Fruit fly (Drosophila melanogaster): ENCODE results near the gene CG43318.
A peak's percentile ranks its signal among the peaks of the same experiment; 100 is the strongest.

CG43318 gene

DNA sequence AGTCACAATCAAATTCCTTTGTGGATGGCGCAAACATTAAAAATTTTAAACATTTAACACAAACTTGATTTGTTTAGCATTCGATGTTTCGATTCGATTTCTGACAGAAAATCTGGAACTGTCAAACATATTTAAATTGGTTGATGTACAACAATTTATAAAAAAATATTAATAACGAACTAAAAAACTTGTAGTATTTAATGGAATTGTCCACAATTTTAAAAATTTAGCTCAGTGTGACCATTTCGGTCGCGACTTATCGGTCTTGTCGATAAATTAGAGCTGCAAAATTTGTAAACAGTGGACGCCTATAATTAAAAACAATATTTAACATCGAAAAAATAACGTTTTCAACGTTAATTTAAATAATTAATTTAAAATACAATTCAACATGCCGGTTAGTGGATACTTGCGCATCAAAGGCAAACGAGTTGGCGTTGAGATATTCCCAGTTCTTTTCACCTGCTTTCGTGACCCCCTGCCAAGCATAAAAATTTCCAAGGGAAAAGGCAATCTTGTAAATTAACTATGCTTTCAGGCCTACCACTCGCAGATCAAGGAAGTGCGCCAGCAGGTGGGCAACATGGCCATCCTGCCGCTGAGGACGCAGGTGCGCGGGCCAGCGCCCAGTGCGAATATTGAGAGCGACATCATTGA, 1.3 kb upstream of the CG43318 start, which contains the start of the genes CG43317 and Arpc3A:
CG43317 (minus strand) TSS at position 51 of the 657 bp plus-strand sequence.
Arpc3A (plus strand) TSS at position 274 of the 657 bp plus-strand sequence.
- TF ChIP-seq Hr4 (GFP tag; optimal IDR thresholded peaks at IDR 0.05) (no peak), esn (GFP tag; optimal IDR thresholded peaks at IDR 0.05) (peak; percentile 11)

dm6 chr3R:15832525-15832924, 707 bp downstream of the CG43318 start, which contains the start of gene rec:
TSS of gene rec (minus strand) at chr3R:15832632.
- TF ChIP-seq Eip78C (GFP tag) (peak; percentile 11), CG3032 (tag; optimal IDR thresholded peaks at IDR 0.05) (no peak), CG8319 (GFP tag; optimal IDR thresholded peaks at IDR 0.05) (no peak)

DNA sequence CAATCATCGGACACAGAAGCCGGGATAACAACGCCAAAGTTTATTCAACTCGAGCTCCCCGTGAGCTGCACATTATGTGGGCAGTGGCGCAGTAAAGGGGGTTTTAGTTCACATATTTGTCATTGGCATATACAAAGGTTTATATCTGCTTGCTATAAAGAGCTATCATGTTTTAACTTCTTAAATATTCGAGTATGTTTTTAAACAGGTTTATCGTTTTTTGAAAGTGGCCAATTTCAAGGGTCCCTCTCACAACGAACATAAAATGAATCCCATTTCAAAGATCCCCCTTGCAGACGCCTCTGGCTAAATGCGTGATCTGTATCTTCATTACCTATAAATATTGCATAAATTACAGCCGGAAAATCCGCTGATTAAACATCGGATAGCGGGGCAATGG, 5.7 kb downstream of the CG43318 start:
- TF ChIP-seq vri (GFP tag; optimal IDR thresholded peaks at IDR 0.05) (peak; percentile 45), CG11762 (GFP tag; optimal IDR thresholded peaks at IDR 0.05; ENCODE audit: insufficient read depth) (peak; percentile 46), eg (GFP tag; IDR thresholded peaks at IDR 0.05) (no peak), Gug (GFP tag; IDR thresholded peaks at IDR 0.05) (0 out of 2 replicates have a peak, but pooled peaks have one; percentile 35), Ets96B (tag; optimal IDR thresholded peaks at IDR 0.05) (peak; percentile 80), Hr38 (GFP tag; optimal IDR thresholded peaks at IDR 0.05) (no peak), CG6163 (GFP tag; IDR thresholded peaks at IDR 0.05) (0 out of 3 replicates have a peak, but pooled peaks have one; percentile 31), CG8319 (GFP tag; optimal IDR thresholded peaks at IDR 0.05) (peak; percentile 50), dac (GFP tag; optimal IDR thresholded peaks at IDR 0.05) (no peak), achi (GFP tag; optimal IDR thresholded peaks at IDR 0.05) (peak; percentile 76), CG6854 (GFP tag; optimal IDR thresholded peaks at IDR 0.05) (no peak), salr (GFP tag; optimal IDR thresholded peaks at IDR 0.05) (peak in 1 of 2 experiments; percentile 65), fd59A (GFP tag; optimal IDR thresholded peaks at IDR 0.05) (peak; percentile 72), dsx (GFP tag; optimal IDR thresholded peaks at IDR 0.05; ENCODE audit: poor library complexity, severe bottlenecking) (peak; percentile 81), CG1621 (tag; optimal IDR thresholded peaks at IDR 0.05) (peak; percentile 62), CG4318 (GFP tag; optimal IDR thresholded peaks at IDR 0.05) (peak; percentile 41), CG3919 (GFP tag; optimal IDR thresholded peaks at IDR 0.05) (peak; percentile 77), CG15336 (GFP tag; IDR thresholded peaks at IDR 0.05) (peak; percentile 52), Hr4 (GFP tag; optimal IDR thresholded peaks at IDR 0.05) (peak; percentile 63), Ets21C (GFP tag; optimal IDR thresholded peaks at IDR 0.05) (peak; percentile 63), acj6 (GFP tag; optimal IDR thresholded peaks at IDR 0.05) (peak; percentile 75), Eip93F (GFP tag; optimal IDR thresholded peaks at IDR 0.05) (no peak), CG3032 (tag; optimal IDR thresholded peaks at IDR 0.05) (peak; percentile 90), CG11902 (GFP tag; optimal IDR thresholded peaks at IDR 0.05) (peak; percentile 51), Sox102F (GFP tag; optimal IDR thresholded peaks at IDR 0.05) (peak; percentile 77), Sox15 (GFP tag; optimal IDR thresholded peaks at IDR 0.05) (peak; percentile 54), CG9139 (GFP tag; optimal IDR thresholded peaks at IDR 0.05) (peak; percentile 74), CG8632 (GFP tag; optimal IDR thresholded peaks at IDR 0.05) (peak; percentile 63), CG6792 (GFP tag; optimal IDR thresholded peaks at IDR 0.05) (peak; percentile 67), svp (GFP tag) (peak; percentile 86), Hr39 (GFP tag; optimal IDR thresholded peaks at IDR 0.05) (peak; percentile 79), Eip78C (GFP tag) (peak; percentile 95), net (GFP tag; optimal IDR thresholded peaks at IDR 0.05) (no peak), Met (GFP tag; optimal IDR thresholded peaks at IDR 0.05) (peak; percentile 78), CG11294 (GFP tag; IDR thresholded peaks at IDR 0.05) (0 out of 2 replicates have a peak, but pooled peaks have one; percentile 22), CG34406 (GFP tag; optimal IDR thresholded peaks at IDR 0.05) (peak; percentile 65), CG10669 (GFP tag; optimal IDR thresholded peaks at IDR 0.05) (peak; percentile 82), topi (GFP tag; optimal IDR thresholded peaks at IDR 0.05) (peak; percentile 68), CG6276 (GFP tag; optimal IDR thresholded peaks at IDR 0.05) (no peak), CG16779 (tag; optimal IDR thresholded peaks at IDR 0.05) (no peak), lz (GFP tag; optimal IDR thresholded peaks at IDR 0.05) (peak; percentile 80), esn (GFP tag; optimal IDR thresholded peaks at IDR 0.05) (peak; percentile 80), OdsH (GFP tag; optimal IDR thresholded peaks at IDR 0.05) (peak; percentile 66), Lpt (GFP tag; optimal IDR thresholded peaks at IDR 0.05) (peak; percentile 28), ss (GFP tag; optimal IDR thresholded peaks at IDR 0.05) (peak; percentile 84)
